Worm (Caenorhabditis elegans) whole organism, young adult: ENCODE data around the gene Y54G2A.37.

ENCODE experiments used
- F37B4.10 ChIP-seq: fragments of 200-800 bp; sonication (Bioruptor generic); IDR thresholded peaks from 2 replicates; pipeline ENCODE4 v1.3.6; 2022; ENCODE audit warnings: missing genetic modification characterization, missing compliant biosample characterization
- ets-4 ChIP-seq: fragments of 200-800 bp; sonication (Bioruptor generic); optimal IDR thresholded peaks from 2 replicates; lab custom pipeline; 2018; ENCODE audit warnings: mild to moderate bottlenecking, missing genetic modification characterization, missing compliant biosample characterization
- him-1 ChIP-seq: sonication (generic microtip); optimal IDR thresholded peaks from 2 replicates; lab custom pipeline; 2016; ENCODE audit warnings: missing genotype, missing genetic modification reagents, missing genetic modification characterization, missing compliant biosample characterization
- lag-1 ChIP-seq: fragments of 200-800 bp; sonication (Bioruptor generic); IDR thresholded peaks from 2 replicates; pipeline ENCODE4 v1.3.6; 2022; ENCODE audit warnings: missing genetic modification reagents, missing genetic modification characterization, missing compliant biosample characterization
- lin-35 ChIP-seq, 3 experiments: fragments of 150-350 bp in 2 of 3; sonication (generic microtip) in 1 of 3; optimal IDR thresholded peaks; 2 replicates each; lab custom pipeline; 2014 to 2018; ENCODE audit warnings: missing biosample characterization in 3 of 3, missing genetic modification characterization in 3 of 3, missing genetic modification reagents in 3 of 3
- madf-6 ChIP-seq: fragments of 200-800 bp; sonication (Bioruptor generic); IDR thresholded peaks from 2 replicates; pipeline ENCODE4 v1.3.6; 2022; ENCODE audit warnings: missing genetic modification reagents, missing genetic modification characterization, missing compliant biosample characterization
- nfya-2 ChIP-seq: fragments of 200-800 bp; sonication (Bioruptor generic); IDR thresholded peaks from 2 replicates; pipeline ENCODE4 v1.3.6; 2022; ENCODE audit warnings: missing genetic modification reagents, missing genetic modification characterization, missing compliant biosample characterization
- repo-1 ChIP-seq: sonication (generic microtip); optimal IDR thresholded peaks from 2 replicates; lab custom pipeline; 2017; ENCODE audit warnings: mild to moderate bottlenecking, missing genetic modification characterization, missing compliant biosample characterization
- snpc-4 ChIP-seq, 5 experiments: fragments of 150-350 bp in 1 of 5; sonication (generic microtip) in 4 of 5; optimal IDR thresholded peaks; 2 replicates each; lab custom pipeline; 2014 to 2018; ENCODE audit warnings: missing genetic modification characterization in 5 of 5, missing biosample characterization in 3 of 5, antibody characterized with exemption in 2 of 5, mild to moderate bottlenecking in 2 of 5, missing compliant biosample characterization in 2 of 5, missing genotype in 2 of 5, moderate library complexity in 2 of 5, missing genetic modification reagents in 1 of 5

DNA sequence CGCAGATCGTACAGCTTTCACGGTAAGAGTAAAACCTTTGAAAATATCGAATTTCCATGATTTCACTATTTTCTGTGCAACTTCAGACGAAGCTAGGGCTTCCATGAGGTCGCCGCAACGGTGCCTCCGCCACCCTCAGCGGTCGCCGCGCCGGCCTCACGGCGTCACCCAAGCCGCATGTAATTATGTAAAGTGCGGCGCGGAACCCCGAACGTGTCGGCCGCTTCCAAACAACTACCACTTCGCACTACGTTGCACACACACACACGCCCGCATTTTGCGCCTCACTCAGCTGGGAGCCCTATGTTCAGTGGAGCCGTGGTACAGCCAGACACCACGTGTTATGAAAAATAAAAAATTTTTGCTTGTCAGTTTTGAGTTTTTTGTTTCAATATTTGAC, 3.5 kb upstream of the Y54G2A.37 start:
- no peak for TF ChIP-seq him-1 (tag; lab: Kevin White, UChicago)
- TF ChIP-seq repo-1 (tag; lab: Kevin White, UChicago) = no peak
- no peak for TF ChIP-seq F37B4.10 (GFP tag; lab: Robert Waterston, UW)
- no peak for TF ChIP-seq madf-6 (GFP tag; lab: Robert Waterston, UW)
- no peak for TF ChIP-seq lin-35 (GFP tag; optimal IDR thresholded peaks at IDR 0.05; lab: Kevin White, UChicago)
- TF ChIP-seq snpc-4 (GFP tag; optimal IDR thresholded peaks at IDR 0.05; lab: Kevin White, UChicago) = no peak
- peak in 2 of 4 experiments; percentile 65 to 88 for TF ChIP-seq snpc-4 (tag; optimal IDR thresholded peaks at IDR 0.05; lab: Kevin White, UChicago)
- TF ChIP-seq ets-4 = no peak
- no peak for TF ChIP-seq nfya-2 (GFP tag; lab: Robert Waterston, UW)
- TF ChIP-seq lag-1 = no peak
